ENCODE assay signal across 4 worm cellular contexts in genomic region chrII:6913309-6913708, ce11.
TF ChIP-seq lines count a peak whose summit lies in the region.

cyn-10 (minus strand) TSS chrII:6913365.

TF ChIP-seq in whole organism, L2 larva, 48 proteins besides CTCF, POLR2A, EP300 and RAD21 (continues in another document):
- TF ChIP-seq nhr-129 (tag; optimal IDR thresholded peaks at IDR 0.05; lab: Kevin White, UChicago) (peak; percentile 27), Y55F3AM.14 (GFP tag; optimal IDR thresholded peaks at IDR 0.05; lab: Kevin White, UChicago) (no peak), crh-2 (tag; optimal IDR thresholded peaks at IDR 0.05; lab: Kevin White, UChicago) (peak; percentile 50), C34F6.9 (tag; optimal IDR thresholded peaks at IDR 0.05; lab: Kevin White, UChicago) (peak; percentile 59), mbf-1 (tag; optimal IDR thresholded peaks at IDR 0.05; lab: Kevin White, UChicago) (no peak), ceh-82 (tag; optimal IDR thresholded peaks at IDR 0.05; lab: Kevin White, UChicago) (no peak), lin-39 (tag; optimal IDR thresholded peaks at IDR 0.05; lab: Kevin White, UChicago) (no peak), zag-1 (tag; optimal IDR thresholded peaks at IDR 0.05; lab: Kevin White, UChicago) (no peak), lin-13 (GFP tag; optimal IDR thresholded peaks at IDR 0.05; lab: Kevin White, UChicago) (peak; percentile 65), nhr-11 (tag; optimal IDR thresholded peaks at IDR 0.05; lab: Kevin White, UChicago) (no peak), F13H6.1 (tag; optimal IDR thresholded peaks at IDR 0.05; lab: Kevin White, UChicago) (peak; percentile 77), nhr-237 (tag; optimal IDR thresholded peaks at IDR 0.05; lab: Kevin White, UChicago) (no peak), lsy-2 (tag; optimal IDR thresholded peaks at IDR 0.05; lab: Kevin White, UChicago) (peak; percentile 70 to 81), ztf-11 (tag; optimal IDR thresholded peaks at IDR 0.05; lab: Kevin White, UChicago) (no peak), mab-5 (tag; optimal IDR thresholded peaks at IDR 0.05; lab: Kevin White, UChicago) (no peak), ztf-1 (GFP tag; conservative IDR thresholded peaks at IDR 0.05; lab: Robert Waterston, UW) (no peak), unc-55 (GFP tag; optimal IDR thresholded peaks at IDR 0.05; lab: Kevin White, UChicago) (peak; percentile 70), snpc-4 (tag; optimal IDR thresholded peaks at IDR 0.05; lab: Kevin White, UChicago) (peak; percentile 49), blmp-1 (tag; optimal IDR thresholded peaks at IDR 0.05; lab: Kevin White, UChicago; ENCODE audit: insufficient read depth) (peak; percentile 7), sma-9 (GFP tag; optimal IDR thresholded peaks at IDR 0.05; lab: Kevin White, UChicago) (peak; percentile 96), sma-9 (tag; optimal IDR thresholded peaks at IDR 0.05; lab: Kevin White, UChicago) (no peak), ztf-4 (tag; optimal IDR thresholded peaks at IDR 0.05; lab: Kevin White, UChicago) (no peak), sma-3 (GFP tag; optimal IDR thresholded peaks at IDR 0.05; lab: Kevin White, UChicago) (peak; percentile 86), nhr-23 (tag; optimal IDR thresholded peaks at IDR 0.05; lab: Kevin White, UChicago) (no peak)

TF ChIP-seq in whole organism, L4 larva, 104 proteins besides CTCF, POLR2A, EP300 and RAD21 (continues in another document):
- TF ChIP-seq fos-1 (tag; optimal IDR thresholded peaks at IDR 0.05; lab: Kevin White, UChicago), result no peak
- no peak for TF ChIP-seq egl-43 (GFP tag; IDR thresholded peaks at IDR 0.05; lab: Robert Waterston, UW)
- no peak for TF ChIP-seq Y105C5A.15 (GFP tag; IDR thresholded peaks at IDR 0.05; lab: Robert Waterston, UW)
- peak; percentile 98 for TF ChIP-seq ZK337.2 (GFP tag; IDR thresholded peaks at IDR 0.05; lab: Robert Waterston, UW)
- TF ChIP-seq hmg-1.1 (GFP tag; IDR thresholded peaks at IDR 0.05; lab: Robert Waterston, UW), result peak; percentile 66
- no peak for TF ChIP-seq arid-1 (GFP tag; conservative IDR thresholded peaks at IDR 0.05; lab: Robert Waterston, UW)
- peak; percentile 61 for TF ChIP-seq T20F7.1 (GFP tag; optimal IDR thresholded peaks at IDR 0.05; lab: Kevin White, UChicago)
- TF ChIP-seq nhr-48 (tag; optimal IDR thresholded peaks at IDR 0.05; lab: Kevin White, UChicago), result peak; percentile 11
- TF ChIP-seq ceh-20 (GFP tag; IDR thresholded peaks at IDR 0.05; lab: Robert Waterston, UW), result peak; percentile 51; the same call in 1 of the 2 replicates
- no peak for TF ChIP-seq ceh-28 (tag; optimal IDR thresholded peaks at IDR 0.05; lab: Kevin White, UChicago)
- no peak for TF ChIP-seq Y5F2A.4 (GFP tag; optimal IDR thresholded peaks at IDR 0.05; lab: Kevin White, UChicago)
- no peak for TF ChIP-seq lin-15B (tag; optimal IDR thresholded peaks at IDR 0.05; lab: Kevin White, UChicago)
- TF ChIP-seq zfp-2 (tag; optimal IDR thresholded peaks at IDR 0.05; lab: Kevin White, UChicago), result no peak
- no peak for TF ChIP-seq lir-3 (tag; optimal IDR thresholded peaks at IDR 0.05; lab: Kevin White, UChicago)
- TF ChIP-seq cey-2 (tag; optimal IDR thresholded peaks at IDR 0.05; lab: Kevin White, UChicago; ENCODE audit: borderline replicate concordance, insufficient read depth), result no peak
- TF ChIP-seq aha-1 (tag; lab: Kevin White, UChicago), result peak; percentile 99
- TF ChIP-seq zip-11 (GFP tag; IDR thresholded peaks at IDR 0.05; lab: Robert Waterston, UW), result no peak
- no peak for TF ChIP-seq lin-1 (GFP tag; IDR thresholded peaks at IDR 0.05; lab: Robert Waterston, UW)
- no peak for TF ChIP-seq snpc-1.2 (GFP tag; IDR thresholded peaks at IDR 0.05; lab: Robert Waterston, UW)
- peak; percentile 83 for TF ChIP-seq lin-38 (GFP tag; IDR thresholded peaks at IDR 0.05; lab: Robert Waterston, UW)
- no peak for TF ChIP-seq nhr-237 (tag; optimal IDR thresholded peaks at IDR 0.05; lab: Kevin White, UChicago)
- no peak for TF ChIP-seq zip-2 (tag; optimal IDR thresholded peaks at IDR 0.05; lab: Kevin White, UChicago)
- peak; percentile 15 for TF ChIP-seq nhr-28 (tag; optimal IDR thresholded peaks at IDR 0.05; lab: Kevin White, UChicago)
- no peak for TF ChIP-seq F26F4.8 (GFP tag; conservative IDR thresholded peaks at IDR 0.05; lab: Robert Waterston, UW)
- peak; percentile 18 for TF ChIP-seq ztf-7 (tag; optimal IDR thresholded peaks at IDR 0.05; lab: Kevin White, UChicago)

TF ChIP-seq in whole organism, late embryonic, 69 proteins besides CTCF, POLR2A, EP300 and RAD21 (continues in another document):
- TF ChIP-seq sox-4 (tag; optimal IDR thresholded peaks at IDR 0.05; lab: Kevin White, UChicago) (no peak), Y22D7AL.16 (tag; optimal IDR thresholded peaks at IDR 0.05; lab: Kevin White, UChicago) (no peak), ets-4 (tag; optimal IDR thresholded peaks at IDR 0.05; lab: Kevin White, UChicago) (peak; percentile 89), pha-2 (tag; optimal IDR thresholded peaks at IDR 0.05; lab: Kevin White, UChicago) (no peak), nhr-232 (tag; optimal IDR thresholded peaks at IDR 0.05; lab: Kevin White, UChicago) (no peak), hlh-6 (tag; optimal IDR thresholded peaks at IDR 0.05; lab: Kevin White, UChicago) (no peak), dve-1 (tag; optimal IDR thresholded peaks at IDR 0.05; lab: Kevin White, UChicago) (no peak), tbx-7 (tag; optimal IDR thresholded peaks at IDR 0.05; lab: Kevin White, UChicago) (peak; percentile 98), zip-5 (tag; optimal IDR thresholded peaks at IDR 0.05; lab: Kevin White, UChicago) (peak; percentile 84), ceh-31 (tag; optimal IDR thresholded peaks at IDR 0.05; lab: Kevin White, UChicago) (peak; percentile 95), ceh-2 (tag; optimal IDR thresholded peaks at IDR 0.05; lab: Kevin White, UChicago) (peak; percentile 95), fkh-6 (tag; optimal IDR thresholded peaks at IDR 0.05; lab: Kevin White, UChicago) (peak; percentile 55), nfya-1 (tag; optimal IDR thresholded peaks at IDR 0.05; lab: Kevin White, UChicago) (no peak), rnt-1 (tag; optimal IDR thresholded peaks at IDR 0.05; lab: Kevin White, UChicago) (peak; percentile 80), pag-3 (tag; optimal IDR thresholded peaks at IDR 0.05; lab: Kevin White, UChicago; ENCODE audit: borderline replicate concordance) (no peak), elt-4 (tag; optimal IDR thresholded peaks at IDR 0.05; lab: Kevin White, UChicago) (no peak), syd-9 (tag; optimal IDR thresholded peaks at IDR 0.05; lab: Kevin White, UChicago) (peak; percentile 56), sox-2 (GFP tag; IDR thresholded peaks at IDR 0.05; lab: Robert Waterston, UW) (0 out of 2 replicates have a peak, but pooled peaks have one; percentile 16), ceh-22 (tag; optimal IDR thresholded peaks at IDR 0.05; lab: Kevin White, UChicago) (no peak), hlh-30 (tag; optimal IDR thresholded peaks at IDR 0.05; lab: Kevin White, UChicago; ENCODE audit: insufficient read depth) (no peak), F13H6.1 (tag; optimal IDR thresholded peaks at IDR 0.05; lab: Kevin White, UChicago) (peak; percentile 29), ceh-19 (GFP tag; optimal IDR thresholded peaks at IDR 0.05; lab: Kevin White, UChicago) (peak; percentile 5), fkh-10 (GFP tag; optimal IDR thresholded peaks at IDR 0.05; lab: Kevin White, UChicago) (no peak), C38D4.7 (GFP tag; optimal IDR thresholded peaks at IDR 0.05; lab: Kevin White, UChicago) (no peak), pha-4 (tag; optimal IDR thresholded peaks at IDR 0.05; lab: Kevin White, UChicago) (no peak), pqm-1 (tag; optimal IDR thresholded peaks at IDR 0.05; lab: Kevin White, UChicago) (peak; percentile 12)

TF ChIP-seq in whole organism, mixed stage, embryonic, 35 proteins besides CTCF, POLR2A, EP300 and RAD21:
- TF ChIP-seq unc-62 (GFP tag; optimal IDR thresholded peaks at IDR 0.05; lab: Kevin White, UChicago), result no peak
- TF ChIP-seq M03D4.4 (tag; optimal IDR thresholded peaks at IDR 0.05; lab: Kevin White, UChicago), result no peak
- no peak for TF ChIP-seq nhr-2 (tag; optimal IDR thresholded peaks at IDR 0.05; lab: Kevin White, UChicago)
- TF ChIP-seq bed-3 (GFP tag; optimal IDR thresholded peaks at IDR 0.05; lab: Kevin White, UChicago), result no peak
- TF ChIP-seq ces-1 (GFP tag; optimal IDR thresholded peaks at IDR 0.05; lab: Kevin White, UChicago), result peak; percentile 37
- peak; percentile 62 for TF ChIP-seq cnd-1 (tag; optimal IDR thresholded peaks at IDR 0.05; lab: Kevin White, UChicago)
- TF ChIP-seq zip-8 (tag; optimal IDR thresholded peaks at IDR 0.05; lab: Kevin White, UChicago), result no peak
- TF ChIP-seq nhr-28 (tag; optimal IDR thresholded peaks at IDR 0.05; lab: Kevin White, UChicago), result no peak
- peak; percentile 30 for TF ChIP-seq lin-32 (GFP tag; optimal IDR thresholded peaks at IDR 0.05; lab: Kevin White, UChicago)
- no peak for TF ChIP-seq ceh-43 (GFP tag; optimal IDR thresholded peaks at IDR 0.05; lab: Kevin White, UChicago)
- TF ChIP-seq mep-1 (tag; optimal IDR thresholded peaks at IDR 0.05; lab: Kevin White, UChicago), result peak; percentile 13
- no peak for TF ChIP-seq ceh-39 (tag; optimal IDR thresholded peaks at IDR 0.05; lab: Kevin White, UChicago)
- TF ChIP-seq unc-39 (tag; optimal IDR thresholded peaks at IDR 0.05; lab: Kevin White, UChicago), result no peak
- no peak for TF ChIP-seq ztf-11 (tag; optimal IDR thresholded peaks at IDR 0.05; lab: Kevin White, UChicago)
- TF ChIP-seq pha-4 (tag; optimal IDR thresholded peaks at IDR 0.05; lab: Kevin White, UChicago), result no peak
- TF ChIP-seq nhr-12 (tag; optimal IDR thresholded peaks at IDR 0.05; lab: Kevin White, UChicago), result no peak
- TF ChIP-seq sem-2 (GFP tag; optimal IDR thresholded peaks at IDR 0.05; lab: Kevin White, UChicago), result no peak
- no peak for TF ChIP-seq flh-1 (GFP tag; optimal IDR thresholded peaks at IDR 0.05; lab: Kevin White, UChicago)
- no peak for TF ChIP-seq mls-2 (tag; optimal IDR thresholded peaks at IDR 0.05; lab: Kevin White, UChicago)
